Worm (Caenorhabditis elegans) whole organism, L2 larva: ENCODE measurements around the gene ZK177.3.

Source experiments
- lsy-2 ChIP-seq, 2 experiments: fragments of 150-350 bp in 1 of 2; sonication (generic microtip) in 1 of 2; optimal IDR thresholded peaks; 2 replicates each; lab custom pipeline; 2014 to 2017; ENCODE audit warnings: missing biosample characterization in 2 of 2, missing genetic modification characterization in 2 of 2
- nhr-23 ChIP-seq: fragments of 150-350 bp; optimal IDR thresholded peaks from 2 replicates; lab custom pipeline; 2014; ENCODE audit warnings: missing biosample characterization, missing genetic modification reagents, missing genetic modification characterization
- snpc-4 ChIP-seq: fragments of 150-350 bp; optimal IDR thresholded peaks from 2 replicates; lab custom pipeline; 2014; ENCODE audit warnings: missing biosample characterization, missing genetic modification characterization

ce11 chrII:5561392-5561791 lies 45.8 kb downstream of the ZK177.3 start, which contains the start of gene C17C3.3:
- TF ChIP-seq snpc-4 (tag; lab: Kevin White, UChicago) (no peak), nhr-23 (tag; lab: Kevin White, UChicago) (no peak), lsy-2 (tag; optimal IDR thresholded peaks at IDR 0.05; lab: Kevin White, UChicago) (no peak)
